Worm (Caenorhabditis elegans) whole organism, L2 larva: ENCODE data around the gene ZK971.1.

Source experiments
- R02D3.7 ChIP-seq: fragments of 150-350 bp; optimal IDR thresholded peaks from 2 replicates; lab custom pipeline; 2014; ENCODE audit warnings: missing biosample characterization, missing genetic modification characterization
- ZK546.5 ChIP-seq: sonication (generic microtip); optimal IDR thresholded peaks from 2 replicates; lab custom pipeline; 2017; ENCODE audit warnings: missing biosample characterization, missing genetic modification characterization
- ama-1 ChIP-seq: fragments of 150-350 bp; optimal IDR thresholded peaks from 2 replicates; lab custom pipeline; 2018; ENCODE audit warnings: inconsistent platforms
- egl-27 ChIP-seq: sonication (generic microtip); optimal IDR thresholded peaks from 3 replicates; lab custom pipeline; 2017; ENCODE audit warnings: missing biosample characterization, missing genetic modification reagents, missing genetic modification characterization
- elt-3 ChIP-seq: sonication (generic microtip); optimal IDR thresholded peaks from 2 replicates; lab custom pipeline; 2017; ENCODE audit warnings: missing biosample characterization, missing genetic modification characterization
- lin-11 ChIP-seq: fragments of 150-350 bp; sonication (generic microtip); optimal IDR thresholded peaks from 2 replicates; lab custom pipeline; 2014; ENCODE audit warnings: missing biosample characterization, missing genetic modification characterization, inconsistent platforms, mixed read lengths
- lin-13 ChIP-seq: fragments of 150-350 bp; optimal IDR thresholded peaks from 2 replicates; lab custom pipeline; 2014; ENCODE audit warnings: missing biosample characterization, missing genetic modification reagents, missing genetic modification characterization
- lsy-2 ChIP-seq, 2 experiments: fragments of 150-350 bp in 1 of 2; sonication (generic microtip) in 1 of 2; optimal IDR thresholded peaks; 2 replicates each; lab custom pipeline; 2014 to 2017; ENCODE audit warnings: missing biosample characterization in 2 of 2, missing genetic modification characterization in 2 of 2
- nhr-237 ChIP-seq: fragments of 150-350 bp; optimal IDR thresholded peaks from 2 replicates; lab custom pipeline; 2014; ENCODE audit warnings: missing biosample characterization, missing genetic modification characterization
- snpc-4 ChIP-seq: fragments of 150-350 bp; optimal IDR thresholded peaks from 2 replicates; lab custom pipeline; 2014; ENCODE audit warnings: missing biosample characterization, missing genetic modification characterization
- unc-39 ChIP-seq: fragments of 150-350 bp; optimal IDR thresholded peaks from 2 replicates; lab custom pipeline; 2014; ENCODE audit warnings: missing biosample characterization, missing genetic modification characterization
- zag-1 ChIP-seq: fragments of 150-350 bp; optimal IDR thresholded peaks from 2 replicates; lab custom pipeline; 2014; ENCODE audit warnings: missing biosample characterization, missing genetic modification characterization
- ztf-11 ChIP-seq: sonication (generic microtip); optimal IDR thresholded peaks from 2 replicates; lab custom pipeline; 2017; ENCODE audit warnings: missing biosample characterization, missing genetic modification characterization

ce11 chrII:10315252-10315651 is 35.8 kb upstream of the ZK971.1 start, which contains the start of gene idpp-8:
- TF ChIP-seq R02D3.7 (tag; lab: Kevin White, UChicago), result no peak
- TF ChIP-seq zag-1 (tag; lab: Kevin White, UChicago), result no peak
- no peak for TF ChIP-seq ama-1 (lab: Kevin White, UChicago)
- TF ChIP-seq lin-11 (tag; lab: Kevin White, UChicago), result no peak
- TF ChIP-seq elt-3 (tag; lab: Kevin White, UChicago), result no peak
- TF ChIP-seq egl-27 (tag; lab: Kevin White, UChicago), result no peak
- no peak for TF ChIP-seq ztf-11
- no peak for TF ChIP-seq lin-13 (GFP tag; lab: Kevin White, UChicago)
- TF ChIP-seq snpc-4, result no peak
- TF ChIP-seq unc-39 (tag; lab: Kevin White, UChicago), result no peak
- TF ChIP-seq nhr-237 (tag; lab: Kevin White, UChicago), result no peak
- no peak for TF ChIP-seq ZK546.5 (tag; lab: Kevin White, UChicago)
- no peak for TF ChIP-seq lsy-2 (tag; optimal IDR thresholded peaks at IDR 0.05; lab: Kevin White, UChicago)
